Worm (Caenorhabditis elegans) whole organism, L4/young adult: ENCODE data around the gene cyp-34A10.

Source experiments
- W03F9.2 ChIP-seq: fragments of 150-350 bp; optimal IDR thresholded peaks from 2 replicates; lab custom pipeline; 2014; ENCODE audit warnings: missing biosample characterization, missing genetic modification characterization
- dao-5 ChIP-seq: sonication (generic microtip); optimal IDR thresholded peaks from 2 replicates; lab custom pipeline; 2016; ENCODE audit warnings: missing genotype, missing genetic modification characterization, moderate library complexity, missing compliant biosample characterization
- him-1 ChIP-seq: sonication (generic microtip); optimal IDR thresholded peaks from 2 replicates; lab custom pipeline; 2016; ENCODE audit warnings: missing genotype, missing genetic modification reagents, missing genetic modification characterization, missing compliant biosample characterization

DNA sequence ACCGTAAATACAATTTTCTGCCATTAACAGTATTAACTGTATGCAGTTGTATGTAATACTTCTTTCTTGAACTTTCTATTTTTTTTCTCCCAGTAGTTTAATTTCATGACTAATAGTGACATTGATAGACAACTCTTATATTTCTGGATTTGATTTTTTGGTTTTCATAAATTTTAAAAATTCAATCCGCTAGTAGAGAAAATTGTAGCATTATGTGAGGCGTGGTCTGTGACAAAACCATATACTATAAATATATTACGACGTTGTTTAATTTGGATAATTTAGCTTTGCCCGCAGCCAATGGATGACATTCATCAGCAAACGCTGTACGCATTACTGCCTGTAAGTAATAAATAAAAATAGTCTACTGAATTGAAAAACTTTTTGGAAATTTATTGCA, 43.7 kb downstream of the cyp-34A10 start, which contains the start of gene srx-64:
- TF ChIP-seq him-1 (tag; lab: Kevin White, UChicago) (no peak), dao-5 (no peak), W03F9.2 (tag; lab: Kevin White, UChicago) (no peak)
